Fruit fly (Drosophila melanogaster) whole organism, embryonic: ENCODE results near the gene CG2224.

Experiments
- Antp ChIP-seq: fragments of 200-800 bp; sonication (Bioruptor generic); optimal IDR thresholded peaks from 3 replicates; lab custom pipeline; 2016; ENCODE audit warnings: missing biosample characterization, missing genetic modification characterization
- Blimp-1 ChIP-seq: fragments of 200-800 bp; sonication (Bioruptor generic); optimal IDR thresholded peaks from 3 replicates; lab custom pipeline; 2018; ENCODE audit warnings: missing biosample characterization, missing genetic modification characterization, mild to moderate bottlenecking, moderate library complexity, missing genetic modification reagents
- CG10654 ChIP-seq: fragments of 200-800 bp; sonication (Bioruptor generic); optimal IDR thresholded peaks from 2 replicates; lab custom pipeline; 2016; ENCODE audit warnings: missing biosample characterization, missing genetic modification characterization
- CG10959 ChIP-seq: fragments of 200-800 bp; sonication (Bioruptor generic); IDR thresholded peaks from 2 replicates; pipeline ENCODE4 v1.3.6; 2022; ENCODE audit warnings: missing biosample characterization, missing genetic modification characterization
- CG12071 ChIP-seq: fragments of 200-800 bp; sonication (Bioruptor generic); optimal IDR thresholded peaks from 3 replicates; lab custom pipeline; 2018; ENCODE audit warnings: missing biosample characterization, mild to moderate bottlenecking, missing genetic modification characterization
- CG13296 ChIP-seq: fragments of 200-800 bp; sonication (Bioruptor generic); optimal IDR thresholded peaks from 3 replicates; lab custom pipeline; 2018; ENCODE audit warnings: missing biosample characterization, mild to moderate bottlenecking, missing genetic modification characterization
- CG13775 ChIP-seq: fragments of 200-800 bp; sonication (Bioruptor generic); optimal IDR thresholded peaks from 3 replicates; lab custom pipeline; 2017; ENCODE audit warnings: missing biosample characterization, mild to moderate bottlenecking, missing genetic modification characterization
- CG14050 ChIP-seq: fragments of 200-800 bp; sonication (Bioruptor generic); IDR thresholded peaks from 3 replicates; pipeline ENCODE4 v1.3.6; 2022; ENCODE audit warnings: missing biosample characterization, missing genetic modification characterization
- CG14710 ChIP-seq: fragments of 200-800 bp; sonication (Bioruptor generic); optimal IDR thresholded peaks from 3 replicates; lab custom pipeline; 2019; ENCODE audit warnings: missing biosample characterization, mild to moderate bottlenecking, missing genetic modification characterization, moderate library complexity
- CG15011 ChIP-seq: fragments of 200-800 bp; sonication (Bioruptor generic); optimal IDR thresholded peaks from 3 replicates; lab custom pipeline; 2018; ENCODE audit warnings: missing biosample characterization, mild to moderate bottlenecking, missing genetic modification characterization
- CG17359 ChIP-seq: fragments of 200-800 bp; sonication (Bioruptor generic); optimal IDR thresholded peaks from 3 replicates; lab custom pipeline; 2018; ENCODE audit warnings: missing biosample characterization, mild to moderate bottlenecking, missing genetic modification characterization, moderate library complexity
- CG17912 ChIP-seq: fragments of 200-800 bp; sonication (Bioruptor generic); optimal IDR thresholded peaks from 2 replicates; lab custom pipeline; 2018; ENCODE audit warnings: missing biosample characterization, mild to moderate bottlenecking, missing genetic modification characterization
- CG18262 ChIP-seq: fragments of 200-800 bp; optimal IDR thresholded peaks from 3 replicates; lab custom pipeline; 2019; ENCODE audit warnings: missing biosample characterization, mild to moderate bottlenecking, missing genetic modification characterization, moderate library complexity
- CG1832 ChIP-seq: fragments of 200-800 bp; sonication (Bioruptor generic); optimal IDR thresholded peaks from 2 replicates; lab custom pipeline; 2017; ENCODE audit warnings: missing biosample characterization, mild to moderate bottlenecking, missing genetic modification characterization, inconsistent platforms
- CG18764 ChIP-seq: fragments of 200-800 bp; sonication (Bioruptor generic); optimal IDR thresholded peaks from 3 replicates; lab custom pipeline; 2016; ENCODE audit warnings: missing biosample characterization, missing genetic modification characterization
- CG2120 ChIP-seq: fragments of 200-800 bp; sonication (Bioruptor generic); optimal IDR thresholded peaks from 3 replicates; lab custom pipeline; 2016; ENCODE audit warnings: missing biosample characterization, missing genetic modification characterization
- CG31388 ChIP-seq: fragments of 200-800 bp; sonication (Bioruptor generic); optimal IDR thresholded peaks from 2 replicates; lab custom pipeline; 2016; ENCODE audit warnings: missing biosample characterization, missing genetic modification characterization
- CG3163 ChIP-seq: fragments of 200-800 bp; sonication (Bioruptor generic); optimal IDR thresholded peaks from 3 replicates; lab custom pipeline; 2016; ENCODE audit warnings: missing biosample characterization, missing genetic modification characterization
- CG32532 ChIP-seq: fragments of 200-800 bp; sonication (Bioruptor generic); IDR thresholded peaks from 2 replicates; pipeline ENCODE4 v1.3.6; 2022; ENCODE audit warnings: missing biosample characterization, missing genetic modification characterization
- CG33213 ChIP-seq: fragments of 200-800 bp; sonication (Bioruptor generic); optimal IDR thresholded peaks from 3 replicates; lab custom pipeline; 2016; ENCODE audit warnings: missing biosample characterization, missing genetic modification characterization
- CG33557 ChIP-seq: fragments of 200-800 bp; sonication (Bioruptor generic); optimal IDR thresholded peaks from 2 replicates; lab custom pipeline; 2019; ENCODE audit warnings: missing biosample characterization, mild to moderate bottlenecking, missing genetic modification characterization, moderate library complexity
- CG34422 ChIP-seq: fragments of 200-800 bp; sonication (Bioruptor generic); IDR thresholded peaks from 3 replicates; pipeline ENCODE4 v1.3.6; 2022; ENCODE audit warnings: missing biosample characterization, missing genetic modification characterization
- CG3847 ChIP-seq: fragments of 200-800 bp; sonication (Bioruptor generic); IDR thresholded peaks from 2 replicates; pipeline ENCODE4 v1.3.6; 2022; ENCODE audit warnings: missing biosample characterization, missing genetic modification characterization
- CG42726 ChIP-seq: fragments of 200-800 bp; sonication (Bioruptor generic); IDR thresholded peaks from 2 replicates; pipeline ENCODE4 v1.3.6; 2022; ENCODE audit warnings: missing biosample characterization, missing genetic modification characterization; ENCODE audit not compliant: partially characterized antibody
- CG5245 ChIP-seq: fragments of 200-800 bp; sonication (Bioruptor generic); optimal IDR thresholded peaks from 3 replicates; lab custom pipeline; 2016; ENCODE audit warnings: missing biosample characterization, missing genetic modification characterization
- CG7556 ChIP-seq: fragments of 200-800 bp; sonication (Bioruptor generic); optimal IDR thresholded peaks from 2 replicates; lab custom pipeline; 2017; ENCODE audit warnings: missing biosample characterization, mild to moderate bottlenecking, missing genetic modification characterization
- CG7963 ChIP-seq: fragments of 200-800 bp; sonication (Bioruptor generic); IDR thresholded peaks from 3 replicates; pipeline ENCODE4 v1.3.6; 2022; ENCODE audit warnings: missing biosample characterization, missing genetic modification characterization; ENCODE audit not compliant: partially characterized antibody
- CG8281 ChIP-seq: fragments of 200-800 bp; sonication (Bioruptor generic); optimal IDR thresholded peaks from 2 replicates; lab custom pipeline; 2018; ENCODE audit warnings: missing biosample characterization, mild to moderate bottlenecking, missing genetic modification characterization, moderate library complexity
- Dek ChIP-seq: fragments of 200-800 bp; sonication (Bioruptor generic); optimal IDR thresholded peaks from 3 replicates; lab custom pipeline; 2019; ENCODE audit warnings: missing biosample characterization, mild to moderate bottlenecking, missing genetic modification characterization, moderate library complexity
- Ets65A ChIP-seq: fragments of 200-800 bp; sonication (Bioruptor generic); peaks from one replicate; lab custom pipeline; 2016; ENCODE audit warnings: missing biosample characterization, missing genetic modification characterization
- HLH4C ChIP-seq: fragments of 200-800 bp; sonication (Bioruptor generic); IDR thresholded peaks from 3 replicates; pipeline ENCODE4 v1.3.6; 2022; ENCODE audit warnings: missing biosample characterization, missing genetic modification characterization; ENCODE audit not compliant: partially characterized antibody
- HLH54F ChIP-seq: fragments of 200-800 bp; sonication (Bioruptor generic); optimal IDR thresholded peaks from 3 replicates; lab custom pipeline; 2016; ENCODE audit warnings: missing biosample characterization, missing genetic modification characterization
- Hr39 ChIP-seq: fragments of >200 bp; optimal IDR thresholded peaks from 2 replicates; lab custom pipeline; 2017
- Mes4 ChIP-seq: fragments of 200-800 bp; sonication (Bioruptor generic); optimal IDR thresholded peaks from 2 replicates; lab custom pipeline; 2016; ENCODE audit warnings: missing biosample characterization, missing genetic modification characterization
- Neu2 ChIP-seq: fragments of 200-800 bp; sonication (Bioruptor generic); optimal IDR thresholded peaks from 3 replicates; lab custom pipeline; 2016; ENCODE audit warnings: missing biosample characterization, missing genetic modification characterization, borderline replicate concordance
- Trl ChIP-seq, 3 experiments: fragments of >200 bp in 2 of 3; fragments of 200-800 bp in 1 of 3; sonication (Bioruptor generic) in 1 of 3; optimal IDR thresholded peaks; 2 replicates in 1 of 3; 3 replicates in 2 of 3; lab custom pipeline; 2016 to 2017; ENCODE audit warnings: missing biosample characterization in 1 of 3, missing genetic modification characterization in 1 of 3
- Vsx1 ChIP-seq: fragments of 200-800 bp; sonication (Bioruptor generic); optimal IDR thresholded peaks from 2 replicates; lab custom pipeline; 2017; ENCODE audit warnings: missing biosample characterization, mild to moderate bottlenecking, missing genetic modification characterization, missing genetic modification reagents
- ap ChIP-seq: fragments of 200-800 bp; sonication (Bioruptor generic); IDR thresholded peaks from 2 replicates; pipeline ENCODE4 v1.3.6; 2022; ENCODE audit warnings: missing biosample characterization, missing genetic modification characterization
- cato ChIP-seq: fragments of 200-800 bp; sonication (Bioruptor generic); optimal IDR thresholded peaks from 2 replicates; lab custom pipeline; 2016; ENCODE audit warnings: missing biosample characterization, missing genetic modification characterization, borderline replicate concordance
- dmrt99B ChIP-seq: fragments of 200-800 bp; sonication (Bioruptor generic); optimal IDR thresholded peaks from 2 replicates; lab custom pipeline; 2018; ENCODE audit warnings: missing biosample characterization, mild to moderate bottlenecking, missing genetic modification characterization, moderate library complexity
- esg ChIP-seq: fragments of 200-800 bp; sonication (Bioruptor generic); conservative IDR thresholded peaks from 2 replicates; pipeline ENCODE4 v1.3.6; 2022; ENCODE audit warnings: missing biosample characterization, missing genetic modification characterization
- ken ChIP-seq: fragments of 200-800 bp; sonication (Bioruptor generic); IDR thresholded peaks from 3 replicates; pipeline ENCODE4 v1.3.6; 2022; ENCODE audit warnings: missing biosample characterization, missing genetic modification characterization
- otp ChIP-seq: fragments of 200-800 bp; sonication (Bioruptor generic); IDR thresholded peaks from 3 replicates; pipeline ENCODE4, ENCODE4 v1.3.6; 2022; ENCODE audit warnings: missing biosample characterization, missing genetic modification characterization
- sens ChIP-seq: fragments of 200-800 bp; sonication (Bioruptor generic); peaks from one replicate; lab custom pipeline; 2016; ENCODE audit warnings: missing biosample characterization, missing genetic modification characterization
- slbo ChIP-seq: fragments of 200-800 bp; sonication (Bioruptor generic); IDR thresholded peaks from 2 replicates; pipeline ENCODE4 v1.3.6; 2022; ENCODE audit warnings: missing biosample characterization, missing genetic modification characterization
- ttk ChIP-seq: fragments of 200-800 bp; sonication (Bioruptor generic); IDR thresholded peaks from 2 replicates; pipeline ENCODE4 v2.1.2; 2022; ENCODE audit warnings: missing biosample characterization, missing genetic modification characterization

CG2224 gene

DNA sequence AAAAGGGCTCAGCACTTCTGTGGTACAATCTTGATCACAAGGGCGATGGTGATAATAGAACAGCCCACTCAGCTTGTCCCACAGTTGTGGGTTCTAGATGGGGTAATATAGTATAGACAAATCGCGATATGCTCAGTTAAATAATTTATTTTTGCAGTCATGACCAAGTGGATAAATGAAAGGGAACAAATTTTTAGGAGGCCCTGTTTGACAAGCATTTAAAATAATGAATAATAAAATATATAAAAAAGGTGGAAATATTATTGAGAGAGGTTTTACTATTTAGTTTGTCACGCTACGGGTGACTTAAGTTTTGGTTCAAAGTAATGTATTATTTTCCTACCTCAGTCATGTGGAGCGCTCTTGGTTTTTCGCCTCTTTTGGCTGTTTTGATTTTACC lies 48.6 kb upstream of the CG2224 start, which contains the start of gene CG34041:
Gene CG34041 (plus strand): TSS at position 301 of the 400 bp plus-strand sequence.
- no peak for TF ChIP-seq Dek (tag; lab: Kevin White, UChicago)
- TF ChIP-seq CG7556 (GFP tag; lab: Kevin White, UChicago) = no peak
- no peak for TF ChIP-seq CG34422 (GFP tag; lab: Robert Waterston, UW)
- no peak for TF ChIP-seq dmrt99B (tag; lab: Kevin White, UChicago)
- no peak for TF ChIP-seq HLH4C (GFP tag; lab: Robert Waterston, UW)
- TF ChIP-seq Neu2 (GFP tag; lab: Kevin White, UChicago) = no peak
- no peak for TF ChIP-seq CG42726
- TF ChIP-seq CG10959 (GFP tag; lab: Robert Waterston, UW) = no peak
- TF ChIP-seq CG3163 (GFP tag; lab: Kevin White, UChicago) = no peak
- no peak for TF ChIP-seq CG17359 (tag; lab: Kevin White, UChicago)
- no peak for TF ChIP-seq slbo (GFP tag; lab: Robert Waterston, UW)

DNA sequence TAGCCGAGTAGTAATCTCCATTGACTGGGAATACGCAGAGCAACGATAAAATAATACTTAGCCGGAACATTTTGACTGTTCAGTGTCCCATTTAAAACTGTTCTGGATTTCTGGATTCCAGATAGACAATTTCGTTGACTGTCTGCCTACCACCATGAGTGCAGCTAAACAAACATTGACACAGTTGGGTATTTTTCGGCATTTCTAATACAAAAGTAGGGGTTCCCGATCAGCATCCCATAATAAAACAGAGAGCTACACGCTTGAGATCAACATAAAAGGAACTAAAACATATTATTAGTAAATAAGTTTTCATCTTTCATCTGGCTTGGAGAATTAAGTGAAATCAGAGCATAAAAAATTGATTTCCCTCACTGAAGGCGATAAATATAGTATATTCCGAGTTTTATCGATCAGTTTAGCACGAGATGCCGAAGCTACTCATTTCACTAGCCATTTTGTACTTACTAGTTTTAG lies 46.5 kb upstream of the CG2224 start, which contains the start of the genes PH4alphaSG1 and CG15539:
Gene PH4alphaSG1 (minus strand): TSS at position 101 of the 477 bp plus-strand sequence.
Gene CG15539 (plus strand): TSS at position 427 of the 477 bp plus-strand sequence.
- TF ChIP-seq Vsx1 (GFP tag; lab: Kevin White, UChicago) = no peak
- TF ChIP-seq CG17359 (tag; lab: Kevin White, UChicago) = no peak
- no peak for TF ChIP-seq otp (GFP tag; lab: Robert Waterston, UW)
- no peak for TF ChIP-seq ttk
- no peak for TF ChIP-seq CG13296 (GFP tag; lab: Kevin White, UChicago)
- TF ChIP-seq CG1832 (GFP tag; lab: Kevin White, UChicago) = no peak
- no peak for TF ChIP-seq CG32532 (GFP tag; lab: Robert Waterston, UW)
- TF ChIP-seq CG12071 = no peak
- TF ChIP-seq HLH54F (GFP tag; lab: Kevin White, UChicago) = no peak
- no peak for TF ChIP-seq CG33557
- no peak for TF ChIP-seq esg
- no peak for TF ChIP-seq CG13775 (GFP tag; lab: Kevin White, UChicago)
- no peak for TF ChIP-seq CG8281 (tag; lab: Kevin White, UChicago)
- no peak for TF ChIP-seq CG14710 (tag; lab: Kevin White, UChicago)
- TF ChIP-seq Hr39 (lab: Kevin White, UChicago) = no peak

DNA sequence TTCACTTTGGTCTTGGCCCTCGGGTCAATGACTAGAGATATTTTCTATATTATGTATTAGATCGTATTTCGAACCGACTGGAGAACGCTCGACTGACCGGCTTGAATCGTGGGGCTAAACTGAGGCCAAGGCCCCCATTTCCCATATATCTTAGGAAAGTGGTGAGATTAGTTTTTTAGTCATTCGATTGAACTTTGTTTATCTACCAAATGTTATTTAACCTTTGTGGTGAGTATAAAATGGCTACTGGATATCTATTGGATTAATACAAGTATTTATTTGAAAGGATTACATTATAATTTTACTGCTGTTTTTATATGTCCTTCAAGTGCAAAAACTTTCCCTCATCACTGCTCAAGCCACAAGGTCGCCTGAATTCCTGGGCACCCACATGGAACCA lies 44.3 kb upstream of the CG2224 start, which contains the start of gene CG31371:
Gene CG31371 (minus strand): TSS at position 101 of the 400 bp plus-strand sequence.
- TF ChIP-seq ap (GFP tag; lab: Robert Waterston, UW) (no peak), sens (GFP tag; lab: Kevin White, UChicago) (peak; percentile 48), CG15011 (GFP tag; lab: Kevin White, UChicago) (no peak), cato (GFP tag; lab: Kevin White, UChicago) (no peak), CG18764 (GFP tag; lab: Kevin White, UChicago) (no peak), CG5245 (no peak)
- TF ChIP-seq, all 482 proteins: peak for 1

DNA sequence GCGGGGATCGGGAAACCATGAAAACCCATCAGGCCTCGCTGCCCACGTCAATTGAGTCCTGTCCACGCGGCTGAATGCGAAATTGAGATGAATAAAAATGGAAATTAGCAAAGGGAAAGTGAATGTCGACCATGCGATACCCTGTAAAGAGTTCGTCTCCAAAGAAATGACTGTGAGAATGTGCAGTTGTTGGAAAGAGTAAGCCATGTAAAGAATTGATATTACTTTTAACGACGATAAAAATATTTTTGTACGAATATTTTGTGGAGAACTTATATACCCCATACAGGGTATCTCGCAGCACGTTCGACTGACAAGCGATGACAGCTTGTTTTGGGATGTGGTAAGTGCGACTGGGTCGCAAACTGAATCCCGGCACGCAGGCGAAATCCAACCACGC lies 42.1 kb upstream of the CG2224 start:
- TF ChIP-seq CG3847 (no peak), ken (GFP tag; lab: Robert Waterston, UW) (no peak), Trl (optimal IDR thresholded peaks at IDR 0.05; lab: Kevin White, UChicago) (no peak), Trl (GFP tag; optimal IDR thresholded peaks at IDR 0.05; lab: Kevin White, UChicago) (peak; percentile 26), CG18262 (tag; lab: Kevin White, UChicago) (no peak), CG2120 (peak; percentile 49), Blimp-1 (peak; percentile 49), sens (GFP tag; lab: Kevin White, UChicago) (peak; percentile 88), CG31388 (GFP tag; lab: Kevin White, UChicago) (no peak), Antp (peak; percentile 40), Ets65A (peak; percentile 93), CG17912 (GFP tag; lab: Kevin White, UChicago) (no peak), CG33213 (no peak), Mes4 (GFP tag; lab: Kevin White, UChicago) (no peak), esg (0 out of 2 replicates have a peak, but pooled peaks have one; percentile 10), CG14050 (no peak), CG10654 (no peak), CG33557 (no peak), CG7963 (GFP tag; lab: Robert Waterston, UW) (no peak)
